Fruit fly (Drosophila melanogaster) whole organism, embryonic: ENCODE results near the gene CG33269.

Experiments used
- Abd-B ChIP-seq: fragments of 200-800 bp; sonication (Bioruptor generic); optimal IDR thresholded peaks from 2 replicates; lab custom pipeline; 2018; ENCODE audit warnings: missing biosample characterization, mild to moderate bottlenecking, missing genetic modification characterization, moderate library complexity
- Aef1 ChIP-seq: fragments of 200-800 bp; sonication (Bioruptor generic); IDR thresholded peaks from 3 replicates; pipeline ENCODE4 v1.3.6; 2022; ENCODE audit warnings: missing biosample characterization, missing genetic modification characterization
- Bteb2 ChIP-seq: fragments of 200-800 bp; sonication (Bioruptor generic); optimal IDR thresholded peaks from 2 replicates; lab custom pipeline; 2016; ENCODE audit warnings: missing biosample characterization, missing genetic modification characterization
- C15 ChIP-seq: fragments of 200-800 bp; sonication (Bioruptor generic); IDR thresholded peaks from 3 replicates; pipeline ENCODE4 v1.3.6; 2022; ENCODE audit warnings: missing biosample characterization, missing genetic modification characterization
- CG10209 ChIP-seq: fragments of 200-800 bp; sonication (Bioruptor generic); optimal IDR thresholded peaks from 3 replicates; lab custom pipeline; 2017; ENCODE audit warnings: missing biosample characterization, mild to moderate bottlenecking, missing genetic modification characterization, missing genetic modification reagents
- CG10321 ChIP-seq: fragments of 200-800 bp; sonication (Bioruptor generic); IDR thresholded peaks from 2 replicates; pipeline ENCODE4 v1.3.6; 2022; ENCODE audit warnings: missing biosample characterization, missing genetic modification characterization
- CG11093 ChIP-seq: fragments of 200-800 bp; sonication (Bioruptor generic); IDR thresholded peaks from 3 replicates; pipeline ENCODE4 v1.3.6; 2022; ENCODE audit warnings: missing biosample characterization, missing genetic modification characterization
- CG12155 ChIP-seq: fragments of 200-800 bp; sonication (Bioruptor generic); optimal IDR thresholded peaks from 3 replicates; lab custom pipeline; 2016; ENCODE audit warnings: missing biosample characterization, missing genetic modification characterization
- CG1233 ChIP-seq: fragments of 200-800 bp; sonication (Bioruptor generic); optimal IDR thresholded peaks from 4 replicates; lab custom pipeline; 2018; ENCODE audit warnings: missing biosample characterization, mild to moderate bottlenecking, missing genetic modification characterization
- CG13123 ChIP-seq: fragments of 200-800 bp; sonication (Bioruptor generic); optimal IDR thresholded peaks from 2 replicates; lab custom pipeline; 2016; ENCODE audit warnings: missing biosample characterization, missing genetic modification characterization
- CG14860 ChIP-seq: fragments of 200-800 bp; sonication (Bioruptor generic); IDR thresholded peaks from 3 replicates; pipeline ENCODE4 v1.3.6; 2022; ENCODE audit warnings: missing biosample characterization, missing genetic modification characterization; ENCODE audit not compliant: partially characterized antibody
- CG16863 ChIP-seq: fragments of 200-800 bp; sonication (Bioruptor generic); optimal IDR thresholded peaks from 3 replicates; lab custom pipeline; 2016; ENCODE audit warnings: missing biosample characterization, missing genetic modification characterization
- CG18599 ChIP-seq: fragments of 200-800 bp; sonication (Bioruptor generic); optimal IDR thresholded peaks from 3 replicates; lab custom pipeline; 2017; ENCODE audit warnings: missing biosample characterization, missing genetic modification characterization, mild to moderate bottlenecking, moderate library complexity, missing genetic modification reagents
- CG18764 ChIP-seq: fragments of 200-800 bp; sonication (Bioruptor generic); optimal IDR thresholded peaks from 3 replicates; lab custom pipeline; 2016; ENCODE audit warnings: missing biosample characterization, missing genetic modification characterization
- CG2712 ChIP-seq: fragments of 200-800 bp; optimal IDR thresholded peaks from 3 replicates; lab custom pipeline; 2019; ENCODE audit warnings: missing biosample characterization, mild to moderate bottlenecking, missing genetic modification characterization, moderate library complexity
- CG30431 ChIP-seq: fragments of 200-800 bp; sonication (Bioruptor generic); optimal IDR thresholded peaks from 2 replicates; lab custom pipeline; 2017; ENCODE audit warnings: missing biosample characterization, missing genetic modification characterization
- CG8290 ChIP-seq, 3 experiments: fragments of 200-800 bp; sonication (Bioruptor generic); optimal IDR thresholded peaks; 2 replicates each; lab custom pipeline; 2016 to 2019; ENCODE audit warnings: missing biosample characterization in 3 of 3, missing genetic modification characterization in 3 of 3, mild to moderate bottlenecking in 2 of 3, moderate library complexity in 1 of 3
- Chrac-16 ChIP-seq: fragments of 200-800 bp; sonication (Bioruptor generic); optimal IDR thresholded peaks from 3 replicates; lab custom pipeline; 2016; ENCODE audit warnings: missing biosample characterization, missing genetic modification characterization
- Eip74EF ChIP-seq, 2 experiments: fragments of 200-800 bp in 1 of 2; fragments of >200 bp in 1 of 2; sonication (Bioruptor generic) in 1 of 2; optimal IDR thresholded peaks; 2 replicates each; lab custom pipeline; 2017 to 2019; ENCODE audit warnings: missing biosample characterization in 2 of 2, missing genetic modification characterization in 2 of 2, mild to moderate bottlenecking in 1 of 2, moderate library complexity in 1 of 2
- Gug ChIP-seq: fragments of 200-800 bp; sonication (Bioruptor generic); IDR thresholded peaks from 4 replicates; pipeline ENCODE4 v1.3.6; 2022; ENCODE audit warnings: missing biosample characterization, missing genetic modification characterization
- HHEX ChIP-seq: fragments of 200-800 bp; sonication (Bioruptor generic); optimal IDR thresholded peaks from 3 replicates; lab custom pipeline; 2017; ENCODE audit warnings: missing biosample characterization, mild to moderate bottlenecking, missing genetic modification characterization, missing genetic modification reagents
- Hey ChIP-seq: fragments of 200-800 bp; sonication (Bioruptor generic); optimal IDR thresholded peaks from 3 replicates; lab custom pipeline; 2018; ENCODE audit warnings: missing biosample characterization, mild to moderate bottlenecking, missing genetic modification characterization
- Hr3 ChIP-seq: fragments of 200-800 bp; sonication (Bioruptor generic); optimal IDR thresholded peaks from 3 replicates; lab custom pipeline; 2016; ENCODE audit warnings: missing biosample characterization, missing genetic modification characterization
- Lhr ChIP-seq: fragments of 200-800 bp; sonication (Bioruptor generic); optimal IDR thresholded peaks from 3 replicates; lab custom pipeline; 2017; ENCODE audit warnings: mild to moderate bottlenecking, missing biosample characterization, missing genetic modification reagents, missing genetic modification characterization
- Meics ChIP-seq: fragments of 200-800 bp; sonication (Bioruptor generic); optimal IDR thresholded peaks from 2 replicates; lab custom pipeline; 2017; ENCODE audit warnings: missing biosample characterization, mild to moderate bottlenecking, missing genetic modification characterization
- Mrtf ChIP-seq: fragments of 200-800 bp; sonication (Bioruptor generic); IDR thresholded peaks from 3 replicates; pipeline ENCODE4 v1.3.6; 2022; ENCODE audit warnings: missing biosample characterization, missing genetic modification characterization
- Oli ChIP-seq: fragments of 200-800 bp; sonication (Bioruptor generic); optimal IDR thresholded peaks from 2 replicates; lab custom pipeline; 2018; ENCODE audit warnings: missing biosample characterization, mild to moderate bottlenecking, missing genetic modification characterization, moderate library complexity
- PHDP ChIP-seq: fragments of 200-800 bp; sonication (Bioruptor generic); optimal IDR thresholded peaks from 3 replicates; lab custom pipeline; 2018; ENCODE audit warnings: missing biosample characterization, mild to moderate bottlenecking, missing genetic modification characterization, moderate library complexity
- Ptx1 ChIP-seq: fragments of 200-800 bp; sonication (Bioruptor generic); IDR thresholded peaks from 2 replicates; pipeline ENCODE4 v1.3.6; 2022; ENCODE audit warnings: missing biosample characterization, missing genetic modification characterization
- Rfx ChIP-seq: fragments of 200-800 bp; sonication (Bioruptor generic); IDR thresholded peaks from 2 replicates; pipeline ENCODE4 v1.3.6; 2022; ENCODE audit warnings: missing biosample characterization, missing genetic modification characterization
- Sox102F ChIP-seq: fragments of 200-800 bp; sonication (Bioruptor generic); optimal IDR thresholded peaks from 2 replicates; lab custom pipeline; 2018; ENCODE audit warnings: missing biosample characterization, mild to moderate bottlenecking, missing genetic modification characterization, moderate library complexity
- Xbp1 ChIP-seq: fragments of 200-800 bp; sonication (Bioruptor generic); optimal IDR thresholded peaks from 3 replicates; lab custom pipeline; 2016; ENCODE audit warnings: missing biosample characterization, mild to moderate bottlenecking, missing genetic modification characterization
- da ChIP-seq: fragments of 200-800 bp; sonication (Bioruptor generic); optimal IDR thresholded peaks from 2 replicates; lab custom pipeline; 2016; ENCODE audit warnings: missing biosample characterization, missing genetic modification characterization
- dmrt99B ChIP-seq: fragments of 200-800 bp; sonication (Bioruptor generic); optimal IDR thresholded peaks from 2 replicates; lab custom pipeline; 2018; ENCODE audit warnings: missing biosample characterization, mild to moderate bottlenecking, missing genetic modification characterization, moderate library complexity
- fu2 ChIP-seq: fragments of 200-800 bp; sonication (Bioruptor generic); optimal IDR thresholded peaks from 2 replicates; lab custom pipeline; 2016; ENCODE audit warnings: missing biosample characterization, missing genetic modification characterization
- gce ChIP-seq: fragments of 200-800 bp; sonication (Bioruptor generic); IDR thresholded peaks from 3 replicates; pipeline ENCODE4 v1.3.6; 2022; ENCODE audit warnings: missing biosample characterization, missing genetic modification characterization
- hkb ChIP-seq, 2 experiments: fragments of 200-800 bp in 1 of 2; fragments of >200 bp in 1 of 2; sonication (Bioruptor generic) in 1 of 2; IDR thresholded peaks in 1 of 2; optimal IDR thresholded peaks in 1 of 2; 2 replicates each; pipeline versions ENCODE4 v1.3.6 to Lab custom; 2017 to 2022; ENCODE audit warnings: missing biosample characterization in 1 of 2, missing genetic modification characterization in 1 of 2
- kay ChIP-seq: fragments of 200-800 bp; sonication (Bioruptor generic); optimal IDR thresholded peaks from 2 replicates; lab custom pipeline; 2016; ENCODE audit warnings: missing biosample characterization, missing genetic modification characterization
- lilli ChIP-seq: fragments of 200-800 bp; sonication (Bioruptor generic); optimal IDR thresholded peaks from 3 replicates; lab custom pipeline; 2016; ENCODE audit warnings: missing biosample characterization, missing genetic modification characterization
- oc ChIP-seq: fragments of 200-800 bp; sonication (Bioruptor generic); optimal IDR thresholded peaks from 2 replicates; lab custom pipeline; 2018; ENCODE audit warnings: missing biosample characterization, mild to moderate bottlenecking, missing genetic modification characterization, moderate library complexity
- slou ChIP-seq: fragments of 200-800 bp; sonication (Bioruptor generic); optimal IDR thresholded peaks from 3 replicates; lab custom pipeline; 2016; ENCODE audit warnings: missing biosample characterization, missing genetic modification characterization
- slp2 ChIP-seq: fragments of 200-800 bp; sonication (Bioruptor generic); optimal IDR thresholded peaks from 2 replicates; lab custom pipeline; 2016; ENCODE audit warnings: missing biosample characterization, missing genetic modification characterization
- sqz ChIP-seq: fragments of 200-800 bp; sonication (Bioruptor generic); optimal IDR thresholded peaks from 3 replicates; lab custom pipeline; 2018; ENCODE audit warnings: missing biosample characterization, mild to moderate bottlenecking, missing genetic modification characterization
- sug ChIP-seq: fragments of 200-800 bp; optimal IDR thresholded peaks from 2 replicates; lab custom pipeline; 2019; ENCODE audit warnings: missing biosample characterization, mild to moderate bottlenecking, missing genetic modification characterization, moderate library complexity
- tap ChIP-seq: fragments of 200-800 bp; optimal IDR thresholded peaks from 3 replicates; lab custom pipeline; 2019; ENCODE audit warnings: missing biosample characterization, mild to moderate bottlenecking, missing genetic modification characterization, moderate library complexity
- trem ChIP-seq: fragments of 200-800 bp; optimal IDR thresholded peaks from 3 replicates; lab custom pipeline; 2019; ENCODE audit warnings: missing biosample characterization, mild to moderate bottlenecking, missing genetic modification characterization, moderate library complexity
- zfh1 ChIP-seq: fragments of 200-800 bp; sonication (Bioruptor generic); IDR thresholded peaks from 3 replicates; pipeline ENCODE4 v1.3.6; 2022; ENCODE audit warnings: missing biosample characterization, missing genetic modification characterization

CG33269 gene

dm6 chr3L:11555662-11556460, 26.1 kb downstream of the CG33269 start (continued):
- peak; percentile 12 for TF ChIP-seq kay (GFP tag; lab: Kevin White, UChicago)
- TF ChIP-seq PHDP = peak; percentile 86
- peak; percentile 91 for TF ChIP-seq Sox102F (GFP tag; lab: Kevin White, UChicago)
- peak; percentile 5 for TF ChIP-seq fu2
- TF ChIP-seq CG30431 (GFP tag; lab: Kevin White, UChicago) = no peak
- TF ChIP-seq CG13123 = peak; percentile 27
- TF ChIP-seq gce (GFP tag; lab: Robert Waterston, UW) = peak; percentile 26; the same call in 1 of the 3 replicates
- TF ChIP-seq Rfx = peak; percentile 46; the same call in 1 of the 2 replicates
- no peak for TF ChIP-seq CG8290 (GFP tag; optimal IDR thresholded peaks at IDR 0.05; lab: Kevin White, UChicago)
- TF ChIP-seq CG8290 (tag; optimal IDR thresholded peaks at IDR 0.05; lab: Kevin White, UChicago) = peak in 1 of 2 experiments; percentile 66
- peak; percentile 33; the same call in 1 of the 3 replicates for TF ChIP-seq zfh1 (GFP tag; lab: Robert Waterston, UW)
- peak; percentile 63 for TF ChIP-seq Xbp1
- no peak for TF ChIP-seq hkb (optimal IDR thresholded peaks at IDR 0.05; lab: Kevin White, UChicago)
- TF ChIP-seq hkb (GFP tag; IDR thresholded peaks at IDR 0.05; lab: Robert Waterston, UW) = 0 out of 2 replicates have a peak, but pooled peaks have one; percentile 28
- peak; percentile 76 for TF ChIP-seq sug (tag; lab: Kevin White, UChicago)
- TF ChIP-seq Hr3 = peak; percentile 67
- TF ChIP-seq Hey (tag; lab: Kevin White, UChicago) = peak; percentile 35
- TF ChIP-seq CG11093 (GFP tag; lab: Robert Waterston, UW) = 0 out of 3 replicates have a peak, but pooled peaks have one; percentile 40
- TF ChIP-seq CG1233 (GFP tag; lab: Kevin White, UChicago) = peak; percentile 68
- TF ChIP-seq tap (tag; lab: Kevin White, UChicago) = peak; percentile 60
- TF ChIP-seq Abd-B = peak; percentile 64
- TF ChIP-seq CG10209 (GFP tag; lab: Kevin White, UChicago) = peak; percentile 79
- no peak for TF ChIP-seq CG10321
- TF ChIP-seq Meics (GFP tag; lab: Kevin White, UChicago) = peak; percentile 79
- TF ChIP-seq Aef1 (GFP tag; lab: Robert Waterston, UW) = 0 out of 3 replicates have a peak, but pooled peaks have one; percentile 36
- TF ChIP-seq CG2712 (tag; lab: Kevin White, UChicago) = peak; percentile 90
- TF ChIP-seq slp2 = peak; percentile 25
- TF ChIP-seq Lhr (GFP tag; lab: Kevin White, UChicago) = peak; percentile 32
- TF ChIP-seq HHEX = peak; percentile 64
- peak; percentile 83 for TF ChIP-seq Ptx1 (GFP tag; lab: Robert Waterston, UW)
- peak; percentile 74 for TF ChIP-seq trem (tag; lab: Kevin White, UChicago)
- TF ChIP-seq slou = no peak
- TF ChIP-seq CG16863 = peak; percentile 39
- peak; percentile 76 for TF ChIP-seq CG18599
- peak in 1 of 2 experiments; percentile 87 for TF ChIP-seq Eip74EF (GFP tag; optimal IDR thresholded peaks at IDR 0.05; lab: Kevin White, UChicago)
- TF ChIP-seq CG12155 (GFP tag; lab: Kevin White, UChicago) = peak; percentile 53
- TF ChIP-seq sqz (GFP tag; lab: Kevin White, UChicago) = peak; percentile 9
- peak; percentile 39 for TF ChIP-seq Chrac-16 (GFP tag; lab: Kevin White, UChicago)
- peak; percentile 51 for TF ChIP-seq oc (tag; lab: Kevin White, UChicago)
- TF ChIP-seq lilli (GFP tag; lab: Kevin White, UChicago) = peak; percentile 44
- TF ChIP-seq Gug (GFP tag; lab: Robert Waterston, UW) = no peak
- peak; percentile 90 for TF ChIP-seq dmrt99B
- TF ChIP-seq da (GFP tag; lab: Kevin White, UChicago) = peak; percentile 31
- TF ChIP-seq Bteb2 (GFP tag; lab: Kevin White, UChicago) = peak; percentile 76
- TF ChIP-seq CG18764 (GFP tag; lab: Kevin White, UChicago) = peak; percentile 59
- TF ChIP-seq CG14860 (GFP tag; lab: Robert Waterston, UW) = no peak
- TF ChIP-seq Oli (tag; lab: Kevin White, UChicago) = peak; percentile 77
- TF ChIP-seq Mrtf (GFP tag; lab: Robert Waterston, UW) = no peak
- no peak for TF ChIP-seq C15 (GFP tag; lab: Robert Waterston, UW)
